Worm (Caenorhabditis elegans) whole organism, L3 larva: ENCODE results near the gene C04G6.11.

Source experiments
- R02D3.7 ChIP-seq: fragments of 150-350 bp; optimal IDR thresholded peaks from 2 replicates; lab custom pipeline; 2014; ENCODE audit warnings: missing biosample characterization, missing genetic modification characterization
- ama-1 ChIP-seq: fragments of 150-350 bp; optimal IDR thresholded peaks from 2 replicates; lab custom pipeline; 2018
- ceh-16 ChIP-seq: sonication (generic microtip); optimal IDR thresholded peaks from 2 replicates; lab custom pipeline; 2017; ENCODE audit warnings: missing biosample characterization, missing genetic modification characterization
- ceh-28 ChIP-seq: fragments of 150-350 bp; optimal IDR thresholded peaks from 2 replicates; lab custom pipeline; 2014; ENCODE audit warnings: missing biosample characterization, missing genetic modification reagents, missing genetic modification characterization
- ceh-9 ChIP-seq: sonication (generic microtip); optimal IDR thresholded peaks from 2 replicates; lab custom pipeline; 2018; ENCODE audit warnings: missing biosample characterization, missing genetic modification characterization
- daf-12 ChIP-seq: fragments of 150-350 bp; optimal IDR thresholded peaks from 2 replicates; lab custom pipeline; 2014; ENCODE audit warnings: missing biosample characterization, missing genetic modification reagents, missing genetic modification characterization
- egl-27 ChIP-seq: sonication (generic microtip); optimal IDR thresholded peaks from 4 replicates; lab custom pipeline; 2017; ENCODE audit warnings: missing biosample characterization, missing genetic modification reagents, missing genetic modification characterization
- egl-5 ChIP-seq: fragments of 150-350 bp; optimal IDR thresholded peaks from 2 replicates; lab custom pipeline; 2017; ENCODE audit warnings: missing biosample characterization, missing genetic modification reagents, missing genetic modification characterization, inconsistent platforms
- elt-1 ChIP-seq: fragments of 150-350 bp; optimal IDR thresholded peaks from 2 replicates; lab custom pipeline; 2014; ENCODE audit warnings: missing biosample characterization, missing genetic modification characterization
- elt-2 ChIP-seq: sonication (generic microtip); optimal IDR thresholded peaks from 2 replicates; lab custom pipeline; 2016; ENCODE audit warnings: missing genetic modification reagents, mild to moderate bottlenecking, missing genetic modification characterization, missing compliant biosample characterization
- eor-1 ChIP-seq, 2 experiments: fragments of 150-350 bp; optimal IDR thresholded peaks; 2 replicates each; lab custom pipeline; 2014 to 2018; ENCODE audit warnings: missing biosample characterization in 2 of 2, missing genetic modification characterization in 2 of 2
- fkh-10 ChIP-seq: sonication (generic microtip); optimal IDR thresholded peaks from 2 replicates; lab custom pipeline; 2017; ENCODE audit warnings: missing biosample characterization, missing genetic modification reagents, missing genetic modification characterization
- fkh-2 ChIP-seq: fragments of 150-350 bp; optimal IDR thresholded peaks from 2 replicates; lab custom pipeline; 2014; ENCODE audit warnings: missing biosample characterization, missing genetic modification reagents, missing genetic modification characterization
- fos-1 ChIP-seq: fragments of 150-350 bp; optimal IDR thresholded peaks from 2 replicates; lab custom pipeline; 2014; ENCODE audit warnings: missing biosample characterization, missing genetic modification characterization
- hmg-11 ChIP-seq: sonication (generic microtip); optimal IDR thresholded peaks from 2 replicates; lab custom pipeline; 2016; ENCODE audit warnings: missing genetic modification characterization, missing compliant biosample characterization
- jun-1 ChIP-seq: fragments of 150-350 bp; optimal IDR thresholded peaks from 2 replicates; lab custom pipeline; 2014; ENCODE audit warnings: missing biosample characterization, missing genetic modification reagents, missing genetic modification characterization
- lin-15B ChIP-seq: fragments of 150-350 bp; optimal IDR thresholded peaks from 2 replicates; lab custom pipeline; 2014; ENCODE audit warnings: missing biosample characterization, missing genetic modification characterization
- lin-39 ChIP-seq: fragments of 150-350 bp; optimal IDR thresholded peaks from 2 replicates; lab custom pipeline; 2018; ENCODE audit warnings: missing biosample characterization, missing genetic modification reagents, missing genetic modification characterization
- lsy-12 ChIP-seq: sonication (generic microtip); optimal IDR thresholded peaks from 2 replicates; lab custom pipeline; 2016; ENCODE audit warnings: mild to moderate bottlenecking, missing genetic modification characterization, missing compliant biosample characterization
- nfya-1 ChIP-seq: sonication (generic microtip); optimal IDR thresholded peaks from 2 replicates; lab custom pipeline; 2017; ENCODE audit warnings: missing genetic modification characterization, mild to moderate bottlenecking, missing compliant biosample characterization, antibody characterized with exemption, moderate library complexity; ENCODE audit not compliant: insufficient read depth
- nhr-11 ChIP-seq: fragments of 150-350 bp; optimal IDR thresholded peaks from 2 replicates; lab custom pipeline; 2014; ENCODE audit warnings: missing biosample characterization, missing genetic modification characterization
- nhr-12 ChIP-seq: fragments of 150-350 bp; optimal IDR thresholded peaks from 2 replicates; lab custom pipeline; 2014; ENCODE audit warnings: missing biosample characterization, missing genetic modification characterization
- nhr-23 ChIP-seq: fragments of 150-350 bp; optimal IDR thresholded peaks from 2 replicates; lab custom pipeline; 2014; ENCODE audit warnings: missing biosample characterization, missing genetic modification reagents, missing genetic modification characterization
- nhr-25 ChIP-seq: sonication (generic microtip); optimal IDR thresholded peaks from 2 replicates; lab custom pipeline; 2017; ENCODE audit warnings: missing biosample characterization, missing genetic modification characterization
- nhr-28 ChIP-seq: fragments of 150-350 bp; optimal IDR thresholded peaks from 2 replicates; lab custom pipeline; 2014; ENCODE audit warnings: missing biosample characterization, missing genetic modification characterization
- nhr-43 ChIP-seq: sonication (generic microtip); optimal IDR thresholded peaks from 2 replicates; lab custom pipeline; 2016; ENCODE audit warnings: mild to moderate bottlenecking, missing genetic modification characterization, missing compliant biosample characterization; ENCODE audit not compliant: poor library complexity, severe bottlenecking
- nhr-76 ChIP-seq: fragments of 150-350 bp; sonication (generic microtip); optimal IDR thresholded peaks from 5 replicates; lab custom pipeline; 2014; ENCODE audit warnings: missing biosample characterization, missing genetic modification characterization
- nhr-77 ChIP-seq: fragments of 150-350 bp; optimal IDR thresholded peaks from 2 replicates; lab custom pipeline; 2014; ENCODE audit warnings: missing biosample characterization, missing genetic modification characterization
- pha-4 ChIP-seq: fragments of 150-350 bp; optimal IDR thresholded peaks from 2 replicates; lab custom pipeline; 2014; ENCODE audit warnings: missing biosample characterization, missing genetic modification reagents, missing genetic modification characterization
- pqm-1 ChIP-seq: fragments of 150-350 bp; optimal IDR thresholded peaks from 2 replicates; lab custom pipeline; 2017; ENCODE audit warnings: missing biosample characterization, missing genetic modification characterization, inconsistent platforms
- sea-2 ChIP-seq: fragments of 150-350 bp; sonication (generic microtip); optimal IDR thresholded peaks from 4 replicates; lab custom pipeline; 2014; ENCODE audit warnings: missing biosample characterization, missing genetic modification reagents, missing genetic modification characterization
- skn-1 ChIP-seq: fragments of 150-350 bp; optimal IDR thresholded peaks from 2 replicates; lab custom pipeline; 2014; ENCODE audit warnings: missing biosample characterization, missing genetic modification characterization
- snpc-4 ChIP-seq: fragments of 150-350 bp; optimal IDR thresholded peaks from 2 replicates; lab custom pipeline; 2014; ENCODE audit warnings: missing biosample characterization, missing genetic modification characterization
- tbx-2 ChIP-seq: sonication (generic microtip); optimal IDR thresholded peaks from 2 replicates; lab custom pipeline; 2016; ENCODE audit warnings: mild to moderate bottlenecking, missing genetic modification characterization, missing compliant biosample characterization
- unc-39 ChIP-seq: sonication (generic microtip); optimal IDR thresholded peaks from 4 replicates; lab custom pipeline; 2017; ENCODE audit warnings: missing biosample characterization, missing genetic modification characterization
- zag-1 ChIP-seq: fragments of 150-350 bp; optimal IDR thresholded peaks from 2 replicates; lab custom pipeline; 2014; ENCODE audit warnings: missing biosample characterization, missing genetic modification characterization
- ztf-4 ChIP-seq: fragments of 150-350 bp; optimal IDR thresholded peaks from 2 replicates; lab custom pipeline; 2014; ENCODE audit warnings: missing biosample characterization, missing genetic modification characterization

C04G6.11 gene

DNA sequence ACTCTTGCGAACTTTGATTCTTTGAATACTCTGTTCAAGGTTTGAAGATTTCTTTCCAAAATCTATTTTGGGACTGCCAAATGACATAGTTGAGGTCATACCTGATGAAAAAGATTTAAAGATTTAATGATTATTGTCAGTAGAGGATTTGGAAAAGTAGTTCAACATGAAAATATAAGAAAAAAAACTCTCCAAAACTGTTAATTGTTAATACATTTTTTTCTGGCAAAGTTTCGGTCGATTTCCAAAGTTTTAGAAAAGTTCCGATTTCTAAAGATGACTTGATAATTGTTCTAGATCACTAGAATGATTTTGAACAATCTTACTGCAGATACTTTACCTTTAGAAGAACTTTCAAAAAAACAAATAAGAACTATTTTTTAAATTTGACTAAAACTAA, 32.4 kb downstream of the C04G6.11 start, which contains the start of gene C27A2.7:
Gene C27A2.7, minus strand, starts transcription at position 101 of the 400 bp plus-strand sequence.
- TF ChIP-seq lin-15B (tag; lab: Kevin White, UChicago) (no peak), daf-12 (tag; lab: Kevin White, UChicago) (no peak), pqm-1 (no peak), nhr-23 (tag; lab: Kevin White, UChicago) (no peak), nhr-77 (tag; lab: Kevin White, UChicago) (no peak), pha-4 (tag; lab: Kevin White, UChicago) (no peak), jun-1 (tag; lab: Kevin White, UChicago) (no peak), R02D3.7 (tag; lab: Kevin White, UChicago) (no peak), nhr-25 (no peak), nhr-12 (tag; lab: Kevin White, UChicago) (no peak), ceh-16 (tag; lab: Kevin White, UChicago) (no peak), hmg-11 (tag; lab: Kevin White, UChicago) (no peak), snpc-4 (tag; lab: Kevin White, UChicago) (no peak), ceh-28 (no peak), sea-2 (GFP tag; lab: Kevin White, UChicago) (no peak), fos-1 (no peak), ztf-4 (tag; lab: Kevin White, UChicago) (no peak)

DNA sequence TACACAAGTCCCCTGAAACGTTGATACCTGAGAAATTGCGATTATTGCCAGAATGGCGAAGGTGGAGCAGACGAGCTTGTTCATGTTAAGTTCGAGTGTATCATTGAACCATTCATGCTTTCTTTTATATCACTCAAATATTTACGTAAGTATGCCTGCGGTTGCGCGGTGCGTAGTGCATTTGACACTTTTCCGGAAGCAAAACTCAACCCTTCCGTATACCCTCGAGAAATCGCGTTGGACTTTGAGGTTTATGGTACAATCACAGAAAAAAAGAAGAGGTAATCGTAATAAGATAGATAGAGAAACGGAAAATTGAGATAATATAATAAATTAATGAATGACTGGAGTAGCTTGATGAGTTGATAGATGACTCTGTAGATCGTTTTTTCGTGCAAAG, 34.1 kb downstream of the C04G6.11 start, which contains the start of gene idpb-2:
Gene idpb-2, minus strand, starts transcription at position 101 of the 400 bp plus-strand sequence.
- no peak for TF ChIP-seq lsy-12 (tag; lab: Kevin White, UChicago)
- TF ChIP-seq fkh-2 (tag; lab: Kevin White, UChicago): no peak
- no peak for TF ChIP-seq zag-1 (tag; lab: Kevin White, UChicago)

DNA sequence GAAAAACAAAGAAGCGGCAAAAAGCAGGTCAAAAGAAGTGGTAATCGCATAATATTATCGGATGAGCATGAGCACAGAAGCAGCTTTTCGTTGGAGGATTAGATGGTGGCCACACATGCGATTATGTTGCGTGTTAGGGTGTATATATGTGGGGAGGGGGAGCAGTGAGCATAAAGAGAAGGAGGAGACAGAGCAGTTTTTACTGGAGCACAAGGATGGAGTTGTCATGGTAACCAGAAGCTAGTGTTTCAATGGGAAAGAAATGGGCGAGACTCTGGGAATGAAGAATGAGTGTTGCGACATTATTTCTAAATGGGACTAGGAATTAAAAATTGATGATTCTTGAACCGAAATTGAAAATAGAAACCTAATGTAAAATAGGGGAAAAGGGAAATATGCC, 35.7 kb downstream of the C04G6.11 start, which contains the start of gene C27A2.8:
Gene C27A2.8, minus strand, starts transcription at position 117 of the 400 bp plus-strand sequence.
- TF ChIP-seq fos-1 (no peak), fkh-2 (tag; lab: Kevin White, UChicago) (no peak), snpc-4 (tag; lab: Kevin White, UChicago) (no peak), fkh-10 (GFP tag; lab: Kevin White, UChicago) (no peak), nhr-25 (no peak)

DNA sequence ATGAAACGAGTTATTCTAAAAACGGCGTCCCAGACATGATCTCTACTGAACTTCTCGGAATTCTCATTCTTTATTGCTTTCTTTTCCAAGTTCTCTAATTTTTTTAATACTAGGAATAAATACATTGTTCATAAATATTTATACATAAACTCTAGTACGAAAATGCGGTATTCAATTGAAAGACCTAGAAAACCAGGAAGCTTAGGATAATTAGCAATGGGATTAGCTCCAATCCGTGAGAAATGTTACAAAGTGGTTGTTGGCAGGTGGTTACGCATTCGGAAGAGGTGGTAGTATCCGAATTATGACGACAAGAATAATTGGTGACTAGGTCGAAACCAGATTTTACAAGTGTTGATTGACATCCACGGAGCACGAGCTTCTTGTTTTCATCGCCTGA, 36.7 kb downstream of the C04G6.11 start:
- TF ChIP-seq sea-2 (GFP tag; lab: Kevin White, UChicago) (no peak), elt-2 (tag; lab: Kevin White, UChicago) (no peak), skn-1 (tag; lab: Kevin White, UChicago) (no peak), lsy-12 (tag; lab: Kevin White, UChicago) (no peak), ceh-9 (tag; lab: Kevin White, UChicago) (no peak), nhr-76 (tag; lab: Kevin White, UChicago) (no peak), ama-1 (lab: Kevin White, UChicago) (no peak), daf-12 (tag; lab: Kevin White, UChicago) (no peak), tbx-2 (tag; lab: Kevin White, UChicago) (no peak), zag-1 (tag; lab: Kevin White, UChicago) (no peak), lin-15B (tag; lab: Kevin White, UChicago) (no peak), pha-4 (tag; lab: Kevin White, UChicago) (no peak), eor-1 (tag; optimal IDR thresholded peaks at IDR 0.05; lab: Kevin White, UChicago) (no peak), nhr-43 (no peak), jun-1 (tag; lab: Kevin White, UChicago) (no peak), egl-27 (tag; lab: Kevin White, UChicago) (no peak), nhr-11 (no peak), fos-1 (no peak), nhr-28 (tag; lab: Kevin White, UChicago) (no peak)

DNA sequence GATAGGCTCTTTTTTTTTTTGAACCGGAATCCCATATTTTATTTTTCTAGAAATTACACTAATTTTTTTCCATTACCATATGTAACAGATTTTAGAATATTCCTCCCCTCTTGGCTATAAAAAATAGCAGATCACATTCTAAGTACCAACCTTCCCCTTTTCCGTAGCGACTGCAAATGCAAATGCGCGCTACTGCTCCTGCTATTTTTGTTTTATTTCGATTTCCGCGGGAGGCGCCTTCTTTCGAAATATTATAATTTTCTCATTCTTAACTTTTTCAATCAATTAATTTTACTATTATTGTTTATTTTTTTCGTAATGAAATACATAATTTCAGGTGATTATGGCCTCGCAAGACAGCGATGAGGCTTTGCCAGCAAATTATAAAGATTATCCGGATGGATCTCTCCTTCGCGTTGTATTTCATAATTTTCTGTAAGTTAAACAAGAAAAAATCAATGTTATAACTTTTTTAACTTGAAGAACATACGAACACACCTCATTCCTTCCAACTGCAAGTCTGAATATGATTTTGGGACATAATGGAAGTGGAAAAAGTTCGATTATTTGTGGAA, 41.8 kb downstream of the C04G6.11 start, which contains the start of gene smc-5:
Gene smc-5, plus strand, starts transcription at position 332 of the 575 bp plus-strand sequence.
- TF ChIP-seq elt-1 (tag; lab: Kevin White, UChicago): no peak
- peak; percentile 13 for TF ChIP-seq fkh-10 (GFP tag; lab: Kevin White, UChicago)
- TF ChIP-seq skn-1 (tag; lab: Kevin White, UChicago): peak; percentile 57
- TF ChIP-seq snpc-4 (tag; lab: Kevin White, UChicago): peak; percentile 86
- TF ChIP-seq unc-39 (tag; lab: Kevin White, UChicago): no peak
- no peak for TF ChIP-seq zag-1 (tag; lab: Kevin White, UChicago)
- peak; percentile 16 for TF ChIP-seq lin-39 (tag; lab: Kevin White, UChicago)
- TF ChIP-seq nfya-1 (tag; lab: Kevin White, UChicago): peak; percentile 81
- TF ChIP-seq egl-27 (tag; lab: Kevin White, UChicago): no peak
- TF ChIP-seq egl-5 (tag; lab: Kevin White, UChicago): peak; percentile 74
- peak; percentile 36 for TF ChIP-seq pqm-1
- peak; percentile 80 for TF ChIP-seq nhr-23 (tag; lab: Kevin White, UChicago)
- TF ChIP-seq R02D3.7 (tag; lab: Kevin White, UChicago): peak; percentile 23
- TF ChIP-seq lin-15B (tag; lab: Kevin White, UChicago): peak; percentile 90
- TF ChIP-seq nhr-43: peak; percentile 51
- peak; percentile 2 for TF ChIP-seq jun-1 (tag; lab: Kevin White, UChicago)
